Worm (Caenorhabditis elegans) whole organism, L1 larva: ENCODE data around the gene Y70C5A.4.

Experiments used
- C16A3.4 ChIP-seq: fragments of 150-350 bp; optimal IDR thresholded peaks from 2 replicates; lab custom pipeline; 2014; ENCODE audit warnings: missing biosample characterization, missing genetic modification characterization
- C34B4.2 ChIP-seq: sonication (generic microtip); optimal IDR thresholded peaks from 2 replicates; lab custom pipeline; 2017; ENCODE audit warnings: mild to moderate bottlenecking, missing genetic modification characterization, missing compliant biosample characterization
- aha-1 ChIP-seq: fragments of 150-350 bp; optimal IDR thresholded peaks from 2 replicates; lab custom pipeline; 2014; ENCODE audit warnings: missing biosample characterization, missing genetic modification characterization
- ama-1 ChIP-seq: fragments of 150-350 bp; optimal IDR thresholded peaks from 2 replicates; lab custom pipeline; 2014
- blmp-1 ChIP-seq: fragments of 150-350 bp; optimal IDR thresholded peaks from 2 replicates; lab custom pipeline; 2014; ENCODE audit warnings: missing biosample characterization, missing genetic modification characterization
- ceh-82 ChIP-seq, 3 experiments: fragments of 150-350 bp in 1 of 3; sonication (generic microtip) in 2 of 3; optimal IDR thresholded peaks; 2 replicates each; lab custom pipeline; 2014 to 2017; ENCODE audit warnings: missing biosample characterization in 3 of 3, missing genetic modification characterization in 3 of 3
- ceh-88 ChIP-seq: fragments of 200-800 bp; sonication (Bioruptor generic); IDR thresholded peaks from 2 replicates; pipeline ENCODE4 v1.3.6; 2022; ENCODE audit warnings: missing genetic modification characterization, missing compliant biosample characterization
- dpl-1 ChIP-seq, 3 experiments: fragments of 150-350 bp in 2 of 3; sonication (generic microtip) in 1 of 3; optimal IDR thresholded peaks; 2 replicates each; lab custom pipeline; 2014 to 2017; ENCODE audit warnings: missing biosample characterization in 3 of 3, missing genetic modification characterization in 3 of 3, missing genetic modification reagents in 3 of 3
- efl-1 ChIP-seq, 4 experiments: fragments of 150-350 bp; optimal IDR thresholded peaks in 3 of 4; peaks in 1 of 4; 1 replicate in 1 of 4; 2 replicates in 3 of 4; lab custom pipeline; 2014; ENCODE audit warnings: missing biosample characterization in 2 of 4, missing genetic modification characterization in 2 of 4, missing genetic modification reagents in 2 of 4
- efl-3 ChIP-seq: fragments of 200-800 bp; sonication (Bioruptor generic); optimal IDR thresholded peaks from 2 replicates; lab custom pipeline; 2018; ENCODE audit warnings: mild to moderate bottlenecking, missing genetic modification characterization, missing compliant biosample characterization
- egl-27 ChIP-seq, 2 experiments: fragments of 150-350 bp in 1 of 2; sonication (generic microtip); optimal IDR thresholded peaks; 3 replicates each; lab custom pipeline; 2017 to 2018; ENCODE audit warnings: missing biosample characterization in 2 of 2, missing genetic modification characterization in 2 of 2, missing genetic modification reagents in 2 of 2
- elt-2 ChIP-seq: sonication (generic microtip); optimal IDR thresholded peaks from 2 replicates; lab custom pipeline; 2016; ENCODE audit warnings: missing genetic modification characterization, mild to moderate bottlenecking, inconsistent platforms, missing compliant biosample characterization, missing genetic modification reagents
- fos-1 ChIP-seq: fragments of 150-350 bp; optimal IDR thresholded peaks from 2 replicates; lab custom pipeline; 2014; ENCODE audit warnings: missing biosample characterization, missing genetic modification characterization
- grh-1 ChIP-seq: fragments of 200-800 bp; sonication (Bioruptor generic); IDR thresholded peaks from 2 replicates; pipeline ENCODE4 v1.3.6; 2022; ENCODE audit warnings: missing genetic modification reagents, missing genetic modification characterization, missing compliant biosample characterization
- hpl-2 ChIP-seq: fragments of 150-350 bp; optimal IDR thresholded peaks from 2 replicates; lab custom pipeline; 2014; ENCODE audit warnings: missing biosample characterization, missing genetic modification reagents, missing genetic modification characterization
- isw-1 ChIP-seq: fragments of 200-800 bp; sonication (Bioruptor generic); IDR thresholded peaks from 2 replicates; pipeline ENCODE4 v1.3.6; 2022; ENCODE audit warnings: missing genetic modification characterization, missing compliant biosample characterization
- jun-1 ChIP-seq: fragments of 150-350 bp; optimal IDR thresholded peaks from 2 replicates; lab custom pipeline; 2014; ENCODE audit warnings: missing biosample characterization, missing genetic modification reagents, missing genetic modification characterization
- lin-15B ChIP-seq: fragments of 150-350 bp; sonication (generic microtip); optimal IDR thresholded peaks from 3 replicates; lab custom pipeline; 2014; ENCODE audit warnings: missing biosample characterization, missing genetic modification characterization
- lin-39 ChIP-seq: fragments of 150-350 bp; optimal IDR thresholded peaks from 2 replicates; lab custom pipeline; 2014; ENCODE audit warnings: missing biosample characterization, missing genetic modification reagents, missing genetic modification characterization
- lir-3 ChIP-seq: sonication (generic microtip); optimal IDR thresholded peaks from 2 replicates; lab custom pipeline; 2016; ENCODE audit warnings: mild to moderate bottlenecking, missing genetic modification characterization, moderate library complexity, missing compliant biosample characterization; ENCODE audit not compliant: poor library complexity
- lsy-2 ChIP-seq, 2 experiments: fragments of 150-350 bp; optimal IDR thresholded peaks; 2 replicates each; lab custom pipeline; 2014; ENCODE audit warnings: missing biosample characterization in 2 of 2, missing genetic modification characterization in 2 of 2
- mab-9 ChIP-seq: fragments of 200-800 bp; sonication (Bioruptor generic); IDR thresholded peaks from 2 replicates; pipeline ENCODE4 v1.3.6; 2022; ENCODE audit warnings: missing genetic modification reagents, missing genetic modification characterization, missing compliant biosample characterization
- nhr-11 ChIP-seq: fragments of 150-350 bp; optimal IDR thresholded peaks from 2 replicates; lab custom pipeline; 2014; ENCODE audit warnings: missing biosample characterization, missing genetic modification characterization
- nhr-12 ChIP-seq: sonication (generic microtip); optimal IDR thresholded peaks from 2 replicates; lab custom pipeline; 2017; ENCODE audit warnings: missing biosample characterization, missing genetic modification characterization
- nhr-19 ChIP-seq: fragments of 200-800 bp; sonication (Bioruptor generic); conservative IDR thresholded peaks from 2 replicates; pipeline ENCODE4 v1.3.6; 2022; ENCODE audit warnings: missing genetic modification characterization, missing compliant biosample characterization
- nhr-20 ChIP-seq: sonication (generic microtip); optimal IDR thresholded peaks from 2 replicates; lab custom pipeline; 2016; ENCODE audit warnings: mild to moderate bottlenecking, missing genetic modification characterization, missing compliant biosample characterization
- nhr-237 ChIP-seq: fragments of 150-350 bp; optimal IDR thresholded peaks from 2 replicates; lab custom pipeline; 2014; ENCODE audit warnings: missing biosample characterization, missing genetic modification characterization
- nhr-71 ChIP-seq: sonication (generic microtip); optimal IDR thresholded peaks from 2 replicates; lab custom pipeline; 2016; ENCODE audit warnings: mild to moderate bottlenecking, missing genetic modification characterization, moderate library complexity, missing compliant biosample characterization
- nhr-77 ChIP-seq: fragments of 150-350 bp; optimal IDR thresholded peaks from 2 replicates; lab custom pipeline; 2014; ENCODE audit warnings: missing biosample characterization, missing genetic modification characterization
- nhr-85 ChIP-seq: sonication (generic microtip); peaks from one replicate; lab custom pipeline; 2016; ENCODE audit warnings: missing genetic modification characterization, inconsistent platforms, missing compliant biosample characterization
- pax-3 ChIP-seq: fragments of 200-800 bp; sonication (Bioruptor generic); optimal IDR thresholded peaks from 2 replicates; lab custom pipeline; 2018; ENCODE audit warnings: mild to moderate bottlenecking, missing genetic modification characterization, moderate library complexity, missing compliant biosample characterization
- pqm-1 ChIP-seq: sonication (generic microtip); optimal IDR thresholded peaks from 3 replicates; lab custom pipeline; 2017; ENCODE audit warnings: missing biosample characterization, missing genetic modification characterization
- rnt-1 ChIP-seq: sonication (generic microtip); optimal IDR thresholded peaks from 2 replicates; lab custom pipeline; 2016; ENCODE audit warnings: mild to moderate bottlenecking, missing genetic modification characterization, moderate library complexity, missing compliant biosample characterization
- skn-1 ChIP-seq: fragments of 150-350 bp; optimal IDR thresholded peaks from 2 replicates; lab custom pipeline; 2014; ENCODE audit warnings: missing biosample characterization, missing genetic modification characterization
- snpc-4 ChIP-seq: fragments of 150-350 bp; optimal IDR thresholded peaks from 2 replicates; lab custom pipeline; 2014; ENCODE audit warnings: missing biosample characterization, missing genetic modification characterization
- snu-23 ChIP-seq: sonication (generic microtip); optimal IDR thresholded peaks from 2 replicates; lab custom pipeline; 2016; ENCODE audit warnings: missing genetic modification characterization, missing compliant biosample characterization
- tbx-2 ChIP-seq: sonication (generic microtip); optimal IDR thresholded peaks from 2 replicates; lab custom pipeline; 2016; ENCODE audit warnings: missing genetic modification characterization, missing compliant biosample characterization
- unc-130 ChIP-seq: fragments of 150-350 bp; optimal IDR thresholded peaks from 2 replicates; lab custom pipeline; 2017; ENCODE audit warnings: missing biosample characterization, missing genetic modification characterization, inconsistent platforms
- unc-62 ChIP-seq: fragments of 150-350 bp; optimal IDR thresholded peaks from 2 replicates; lab custom pipeline; 2014; ENCODE audit warnings: missing biosample characterization, missing genetic modification reagents, missing genetic modification characterization
- unc-98 ChIP-seq: fragments of 200-800 bp; sonication (Bioruptor generic); IDR thresholded peaks from 2 replicates; pipeline ENCODE4 v1.3.6; 2022; ENCODE audit warnings: missing genetic modification characterization, missing compliant biosample characterization
- xbp-1 ChIP-seq: sonication (generic microtip); optimal IDR thresholded peaks from 2 replicates; lab custom pipeline; 2016; ENCODE audit warnings: missing genetic modification characterization, missing compliant biosample characterization
- ztf-4 ChIP-seq: fragments of 150-350 bp; optimal IDR thresholded peaks from 2 replicates; lab custom pipeline; 2014; ENCODE audit warnings: missing biosample characterization, missing genetic modification characterization

Gene Y70C5A.4

DNA sequence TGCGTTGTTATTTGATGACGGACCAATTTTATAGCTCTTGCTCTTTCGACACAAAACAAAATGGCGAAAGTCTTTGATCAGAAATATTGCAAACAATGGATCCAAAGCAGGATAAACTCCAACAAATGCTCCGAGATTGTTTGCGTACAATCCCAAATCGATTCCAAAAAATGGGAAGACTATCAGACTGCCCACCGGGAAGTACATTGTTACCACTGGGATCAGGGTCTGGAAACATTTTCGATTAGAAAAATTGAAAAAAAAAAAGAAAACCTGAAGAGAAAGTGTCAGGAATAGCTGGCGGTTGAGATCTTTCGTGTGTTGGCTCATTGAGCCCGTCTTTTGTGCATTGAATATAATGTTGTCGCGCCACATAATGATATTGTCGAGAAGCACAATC lies 36.5 kb upstream of the Y70C5A.4 start:
- TF ChIP-seq pax-3 (no peak), efl-1 (optimal IDR thresholded peaks at IDR 0.05; lab: Kevin White, UChicago) (no peak), efl-1 (GFP tag; optimal IDR thresholded peaks at IDR 0.05 in 1 of 2; lab: Kevin White, UChicago) (peak in 1 of 2 experiments; percentile 93)
- TF ChIP-seq, all 84 proteins: peak for 1

DNA sequence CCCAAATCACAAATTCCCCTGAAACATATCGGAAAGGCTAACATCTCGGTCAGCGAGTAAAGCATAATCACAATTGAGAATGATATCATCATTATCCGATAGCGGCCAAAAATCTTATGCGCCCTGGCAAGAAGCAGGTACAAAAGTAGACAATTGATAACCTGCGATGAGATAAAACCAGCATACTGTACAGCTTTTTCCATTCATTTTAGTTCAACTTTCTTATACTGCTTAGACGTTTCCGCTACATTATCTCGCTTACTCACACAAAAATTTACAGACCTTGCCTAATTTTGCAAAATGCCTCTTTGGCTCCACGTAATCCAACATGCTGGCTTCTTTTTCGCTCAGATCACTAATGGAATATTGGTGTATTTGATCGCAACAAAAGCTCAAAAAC lies 34.6 kb upstream of the Y70C5A.4 start, which contains the start of gene str-150:
TSS of gene str-150 (plus strand) at position 301 of the 400 bp plus-strand sequence.
- TF ChIP-seq tbx-2: no peak
- no peak for TF ChIP-seq dpl-1 (GFP tag; optimal IDR thresholded peaks at IDR 0.05; lab: Kevin White, UChicago)
- no peak for TF ChIP-seq C16A3.4
- TF ChIP-seq pqm-1: no peak
- no peak for TF ChIP-seq efl-3
- TF ChIP-seq hpl-2 (GFP tag; lab: Kevin White, UChicago): no peak
- no peak for TF ChIP-seq ceh-88 (GFP tag; lab: Robert Waterston, UW)
- TF ChIP-seq lir-3 (tag; lab: Kevin White, UChicago): no peak
- TF ChIP-seq blmp-1: no peak
- no peak for TF ChIP-seq aha-1 (tag; lab: Kevin White, UChicago)
- TF ChIP-seq lin-39 (tag; lab: Kevin White, UChicago): no peak
- no peak for TF ChIP-seq unc-98 (GFP tag; lab: Robert Waterston, UW)
- TF ChIP-seq C34B4.2 (tag; lab: Kevin White, UChicago): no peak
- TF ChIP-seq lin-15B (tag; lab: Kevin White, UChicago): no peak
- no peak for TF ChIP-seq lsy-2 (tag; optimal IDR thresholded peaks at IDR 0.05; lab: Kevin White, UChicago)
- no peak for TF ChIP-seq grh-1 (GFP tag; lab: Robert Waterston, UW)
- no peak for TF ChIP-seq unc-62 (GFP tag; lab: Kevin White, UChicago)
- no peak for TF ChIP-seq unc-130
- no peak for TF ChIP-seq skn-1 (tag; lab: Kevin White, UChicago)

DNA sequence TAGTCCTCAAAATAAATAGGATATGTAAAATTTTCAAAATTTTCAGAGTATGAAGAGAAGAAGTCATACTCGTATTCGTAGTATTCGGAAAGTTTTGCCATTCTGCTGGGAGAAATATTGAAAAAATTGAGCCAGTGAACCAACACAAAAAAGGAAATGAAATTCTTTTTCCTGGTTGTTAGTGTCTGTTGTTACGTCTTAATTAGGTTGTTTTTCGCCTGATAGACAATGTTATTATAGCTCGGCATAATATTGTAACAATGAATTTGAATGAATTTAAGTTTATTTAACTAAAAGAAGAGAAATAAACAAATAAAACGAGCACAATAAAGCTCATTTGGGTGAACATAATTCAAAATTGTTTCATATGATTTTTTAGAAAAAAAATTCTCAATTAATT lies 29.1 kb upstream of the Y70C5A.4 start, which contains the start of gene srw-73:
TSS of gene srw-73 (minus strand) at position 101 of the 400 bp plus-strand sequence.
- no peak for TF ChIP-seq rnt-1

DNA sequence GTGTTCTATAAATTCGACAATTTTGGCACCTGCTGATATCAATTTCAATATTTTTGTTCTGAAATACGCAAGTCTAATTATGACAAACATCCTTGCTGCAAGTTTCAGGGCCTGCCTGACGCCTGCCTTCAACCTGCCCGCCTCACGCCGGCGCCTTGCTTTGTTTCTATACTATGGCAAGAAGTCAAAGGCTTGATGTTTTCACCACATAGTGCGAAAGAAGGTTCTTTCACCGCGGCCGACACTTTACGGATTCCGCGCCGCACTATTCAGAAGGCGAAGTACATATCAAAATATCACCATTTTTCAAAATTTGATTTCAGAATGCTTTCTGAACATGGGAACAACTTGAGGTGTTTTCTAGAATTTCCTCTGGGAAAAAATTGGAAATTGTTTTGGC lies 28.1 kb upstream of the Y70C5A.4 start:
- TF ChIP-seq snpc-4 (tag; lab: Kevin White, UChicago) (peak; percentile 6), efl-1 (optimal IDR thresholded peaks at IDR 0.05; lab: Kevin White, UChicago) (no peak), efl-1 (GFP tag; optimal IDR thresholded peaks at IDR 0.05 in 1 of 2; lab: Kevin White, UChicago) (peak in 1 of 2 experiments; percentile 58), nhr-237 (tag; lab: Kevin White, UChicago) (no peak), lir-3 (tag; lab: Kevin White, UChicago) (no peak)
- TF ChIP-seq, all 84 proteins: peak for 2

DNA sequence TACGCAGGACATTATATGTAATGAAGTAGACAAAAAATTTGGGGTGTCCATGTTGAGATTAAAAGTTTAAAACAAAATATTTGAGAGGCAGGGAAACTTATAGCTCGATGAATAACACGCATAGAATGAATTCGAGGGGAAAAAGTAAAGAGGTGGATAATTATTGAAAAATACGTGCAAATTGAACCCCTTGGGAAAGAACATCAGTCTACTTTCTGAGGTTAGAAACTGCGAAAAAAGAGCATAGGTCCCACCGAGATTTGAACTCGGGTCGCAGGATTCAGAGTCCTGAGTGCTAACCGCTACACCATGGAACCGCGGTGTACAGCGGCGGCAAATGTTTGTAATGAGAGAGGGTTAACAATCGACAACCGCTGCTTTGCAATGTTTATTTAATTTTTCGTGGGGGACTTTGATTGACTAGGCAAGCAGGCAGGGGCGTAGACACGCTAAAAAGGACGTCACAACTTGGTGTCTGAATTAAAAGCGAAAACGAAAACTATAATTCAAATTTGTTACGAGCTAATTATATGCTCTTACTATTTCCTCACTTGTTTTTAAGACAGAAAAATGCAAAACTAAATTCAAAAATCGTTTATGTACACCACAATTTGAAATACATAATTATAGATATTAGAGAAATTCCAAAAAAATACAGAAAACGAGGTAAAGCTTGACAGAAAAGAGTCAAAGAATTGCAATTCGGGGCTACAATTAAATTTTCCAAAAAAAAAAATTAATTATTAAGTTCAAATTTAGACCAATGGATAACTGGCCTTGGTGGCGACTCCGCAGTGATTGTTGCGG lies 25.4 kb upstream of the Y70C5A.4 start, which contains the start of gene srh-269:
TSS of gene srh-269 (minus strand) at position 51 of the 807 bp plus-strand sequence.
- TF ChIP-seq elt-2 (peak; percentile 65), fos-1 (tag; lab: Kevin White, UChicago) (peak; percentile 13), lsy-2 (tag; optimal IDR thresholded peaks at IDR 0.05; lab: Kevin White, UChicago) (peak; percentile 24 to 55), dpl-1 (GFP tag; optimal IDR thresholded peaks at IDR 0.05; lab: Kevin White, UChicago) (peak in 2 of 3 experiments; percentile 38 to 39), isw-1 (no peak), mab-9 (GFP tag; lab: Robert Waterston, UW) (no peak), nhr-11 (tag; lab: Kevin White, UChicago) (no peak), nhr-71 (tag; lab: Kevin White, UChicago) (peak; percentile 74), nhr-77 (tag; lab: Kevin White, UChicago) (peak; percentile 48), pax-3 (peak; percentile 35), lin-15B (tag; lab: Kevin White, UChicago) (no peak), efl-1 (optimal IDR thresholded peaks at IDR 0.05; lab: Kevin White, UChicago) (peak; percentile 28 to 55), efl-1 (GFP tag; optimal IDR thresholded peaks at IDR 0.05 in 1 of 2; lab: Kevin White, UChicago) (peak; percentile 8 to 92), egl-27 (tag; optimal IDR thresholded peaks at IDR 0.05; lab: Kevin White, UChicago) (no peak), ama-1 (lab: Kevin White, UChicago) (peak; percentile 87), nhr-19 (peak; percentile 79), xbp-1 (tag; lab: Kevin White, UChicago) (peak; percentile 31), nhr-12 (tag; lab: Kevin White, UChicago) (no peak), ceh-88 (GFP tag; lab: Robert Waterston, UW) (no peak), unc-130 (peak; percentile 62), nhr-20 (tag; lab: Kevin White, UChicago) (peak; percentile 65), ztf-4 (tag; lab: Kevin White, UChicago) (peak; percentile 75), tbx-2 (peak; percentile 54), snu-23 (GFP tag; lab: Kevin White, UChicago) (peak; percentile 77), jun-1 (peak; percentile 51), nhr-85 (tag; lab: Kevin White, UChicago) (peak; percentile 27), ceh-82 (tag; optimal IDR thresholded peaks at IDR 0.05; lab: Kevin White, UChicago) (peak in 1 of 3 experiments; percentile 33)
